Fruit fly (Drosophila melanogaster) whole organism, embryonic: ENCODE results near the gene CG44355.

Experiments used
- CG10147 ChIP-seq: fragments of 200-800 bp; sonication (Bioruptor generic); optimal IDR thresholded peaks from 2 replicates; lab custom pipeline; 2019; ENCODE audit warnings: missing biosample characterization, mild to moderate bottlenecking, missing genetic modification characterization, moderate library complexity
- CG10321 ChIP-seq: fragments of 200-800 bp; sonication (Bioruptor generic); IDR thresholded peaks from 2 replicates; pipeline ENCODE4 v1.3.6; 2022; ENCODE audit warnings: missing biosample characterization, missing genetic modification characterization
- CG10462 ChIP-seq: fragments of 200-800 bp; sonication (Bioruptor generic); optimal IDR thresholded peaks from 2 replicates; lab custom pipeline; 2016; ENCODE audit warnings: missing biosample characterization, missing genetic modification characterization
- CG1233 ChIP-seq: fragments of 200-800 bp; sonication (Bioruptor generic); optimal IDR thresholded peaks from 4 replicates; lab custom pipeline; 2018; ENCODE audit warnings: missing biosample characterization, mild to moderate bottlenecking, missing genetic modification characterization
- CG12769 ChIP-seq: fragments of 200-800 bp; sonication (Bioruptor generic); optimal IDR thresholded peaks from 2 replicates; lab custom pipeline; 2019; ENCODE audit warnings: missing biosample characterization, mild to moderate bottlenecking, missing genetic modification characterization, moderate library complexity
- CG14014 ChIP-seq: fragments of 200-800 bp; sonication (Bioruptor generic); IDR thresholded peaks from 2 replicates; pipeline ENCODE4 v1.3.6; 2022; ENCODE audit warnings: missing biosample characterization, missing genetic modification characterization
- CG14965 ChIP-seq: fragments of 200-800 bp; sonication (Bioruptor generic); optimal IDR thresholded peaks from 2 replicates; lab custom pipeline; 2016; ENCODE audit warnings: missing biosample characterization, missing genetic modification characterization, borderline replicate concordance
- CG15479 ChIP-seq: fragments of 200-800 bp; sonication (Bioruptor generic); optimal IDR thresholded peaks from 3 replicates; lab custom pipeline; 2019; ENCODE audit warnings: missing biosample characterization, mild to moderate bottlenecking, missing genetic modification characterization, moderate library complexity
- CG16813 ChIP-seq: fragments of 200-800 bp; sonication (Bioruptor generic); IDR thresholded peaks from 3 replicates; pipeline ENCODE4 v1.3.6; 2022; ENCODE audit warnings: missing biosample characterization, missing genetic modification characterization; ENCODE audit not compliant: partially characterized antibody
- CG18599 ChIP-seq: fragments of 200-800 bp; sonication (Bioruptor generic); optimal IDR thresholded peaks from 3 replicates; lab custom pipeline; 2017; ENCODE audit warnings: missing biosample characterization, missing genetic modification characterization, mild to moderate bottlenecking, moderate library complexity, missing genetic modification reagents
- CG2129 ChIP-seq: fragments of 200-800 bp; sonication (Bioruptor generic); IDR thresholded peaks from 2 replicates; pipeline ENCODE4 v1.3.6; 2022; ENCODE audit warnings: missing biosample characterization, missing genetic modification characterization; ENCODE audit not compliant: partially characterized antibody
- CG2199 ChIP-seq: fragments of 200-800 bp; sonication (Bioruptor generic); IDR thresholded peaks from 3 replicates; pipeline ENCODE4 v1.3.6; 2022; ENCODE audit warnings: missing biosample characterization, missing genetic modification characterization
- CG31388 ChIP-seq: fragments of 200-800 bp; sonication (Bioruptor generic); optimal IDR thresholded peaks from 2 replicates; lab custom pipeline; 2016; ENCODE audit warnings: missing biosample characterization, missing genetic modification characterization
- CG34376 ChIP-seq: fragments of 200-800 bp; sonication (Bioruptor generic); optimal IDR thresholded peaks from 2 replicates; lab custom pipeline; 2018; ENCODE audit warnings: missing biosample characterization, mild to moderate bottlenecking, missing genetic modification characterization
- CG3995 ChIP-seq: fragments of 200-800 bp; sonication (Bioruptor generic); optimal IDR thresholded peaks from 3 replicates; lab custom pipeline; 2016; ENCODE audit warnings: missing biosample characterization, missing genetic modification characterization
- CG7556 ChIP-seq: fragments of 200-800 bp; sonication (Bioruptor generic); optimal IDR thresholded peaks from 2 replicates; lab custom pipeline; 2017; ENCODE audit warnings: missing biosample characterization, mild to moderate bottlenecking, missing genetic modification characterization
- CG7963 ChIP-seq: fragments of 200-800 bp; sonication (Bioruptor generic); IDR thresholded peaks from 3 replicates; pipeline ENCODE4 v1.3.6; 2022; ENCODE audit warnings: missing biosample characterization, missing genetic modification characterization; ENCODE audit not compliant: partially characterized antibody
- CG8281 ChIP-seq: fragments of 200-800 bp; sonication (Bioruptor generic); optimal IDR thresholded peaks from 2 replicates; lab custom pipeline; 2018; ENCODE audit warnings: missing biosample characterization, mild to moderate bottlenecking, missing genetic modification characterization, moderate library complexity
- CG9932 ChIP-seq: fragments of 200-800 bp; sonication (Bioruptor generic); IDR thresholded peaks from 2 replicates; pipeline ENCODE4 v1.3.6; 2022; ENCODE audit warnings: missing biosample characterization, missing genetic modification characterization
- CrebB ChIP-seq: fragments of 200-800 bp; sonication (Bioruptor generic); optimal IDR thresholded peaks from 3 replicates; lab custom pipeline; 2018; ENCODE audit warnings: missing biosample characterization, mild to moderate bottlenecking, missing genetic modification characterization
- Dad ChIP-seq: fragments of 200-800 bp; sonication (Bioruptor generic); optimal IDR thresholded peaks from 3 replicates; lab custom pipeline; 2016; ENCODE audit warnings: missing biosample characterization, missing genetic modification characterization
- H2.0 ChIP-seq: fragments of 200-800 bp; sonication (Bioruptor generic); IDR thresholded peaks from 2 replicates; pipeline ENCODE4 v1.3.6; 2022; ENCODE audit warnings: missing biosample characterization, missing genetic modification characterization
- HLH4C ChIP-seq: fragments of 200-800 bp; sonication (Bioruptor generic); IDR thresholded peaks from 3 replicates; pipeline ENCODE4 v1.3.6; 2022; ENCODE audit warnings: missing biosample characterization, missing genetic modification characterization; ENCODE audit not compliant: partially characterized antibody
- Hr78 ChIP-seq, 2 experiments: fragments of 200-800 bp in 1 of 2; fragments of >200 bp in 1 of 2; sonication (Bioruptor generic) in 1 of 2; optimal IDR thresholded peaks; 2 replicates each; lab custom pipeline; 2017 to 2019; ENCODE audit warnings: missing biosample characterization in 2 of 2, missing genetic modification characterization in 2 of 2, mild to moderate bottlenecking in 1 of 2, moderate library complexity in 1 of 2
- Kr ChIP-seq: fragments of 200-800 bp; sonication (Bioruptor generic); optimal IDR thresholded peaks from 2 replicates; lab custom pipeline; 2017; ENCODE audit warnings: missing biosample characterization, mild to moderate bottlenecking, missing genetic modification characterization
- MESR4 ChIP-seq: fragments of 200-800 bp; sonication (Bioruptor generic); optimal IDR thresholded peaks from 2 replicates; lab custom pipeline; 2018; ENCODE audit warnings: missing biosample characterization, mild to moderate bottlenecking, missing genetic modification characterization, moderate library complexity
- Mad ChIP-seq: fragments of 200-800 bp; sonication (Bioruptor generic); optimal IDR thresholded peaks from 2 replicates; lab custom pipeline; 2016; ENCODE audit warnings: missing biosample characterization, missing genetic modification characterization
- Oli ChIP-seq: fragments of 200-800 bp; sonication (Bioruptor generic); optimal IDR thresholded peaks from 2 replicates; lab custom pipeline; 2018; ENCODE audit warnings: missing biosample characterization, mild to moderate bottlenecking, missing genetic modification characterization, moderate library complexity
- Stat92E ChIP-seq, 3 experiments: fragments of >200 bp in 2 of 3; fragments of 200-800 bp in 1 of 3; sonication (Bioruptor generic) in 1 of 3; optimal IDR thresholded peaks; 2 replicates each; lab custom pipeline; 2017 to 2019; ENCODE audit warnings: missing biosample characterization in 3 of 3, missing genetic modification characterization in 3 of 3, mild to moderate bottlenecking in 1 of 3, moderate library complexity in 1 of 3
- Trl ChIP-seq, 3 experiments: fragments of >200 bp in 2 of 3; fragments of 200-800 bp in 1 of 3; sonication (Bioruptor generic) in 1 of 3; optimal IDR thresholded peaks; 2 replicates in 1 of 3; 3 replicates in 2 of 3; lab custom pipeline; 2016 to 2017; ENCODE audit warnings: missing biosample characterization in 1 of 3, missing genetic modification characterization in 1 of 3
- ap ChIP-seq: fragments of 200-800 bp; sonication (Bioruptor generic); IDR thresholded peaks from 2 replicates; pipeline ENCODE4 v1.3.6; 2022; ENCODE audit warnings: missing biosample characterization, missing genetic modification characterization
- bcd ChIP-seq: fragments of 200-800 bp; sonication (Bioruptor generic); optimal IDR thresholded peaks from 2 replicates; lab custom pipeline; 2017; ENCODE audit warnings: missing biosample characterization, mild to moderate bottlenecking, missing genetic modification characterization
- caup ChIP-seq: fragments of 200-800 bp; sonication (Bioruptor generic); optimal IDR thresholded peaks from 3 replicates; lab custom pipeline; 2017; ENCODE audit warnings: missing biosample characterization, mild to moderate bottlenecking, missing genetic modification characterization, moderate library complexity; ENCODE audit not compliant: severe bottlenecking
- chm ChIP-seq: fragments of 200-800 bp; sonication (Bioruptor generic); IDR thresholded peaks from 2 replicates; pipeline ENCODE4 v1.3.6; 2022; ENCODE audit warnings: missing biosample characterization, missing genetic modification characterization
- crc ChIP-seq: fragments of 200-800 bp; sonication (Bioruptor generic); optimal IDR thresholded peaks from 2 replicates; lab custom pipeline; 2016; ENCODE audit warnings: missing biosample characterization, missing genetic modification characterization
- dimm ChIP-seq: fragments of 200-800 bp; sonication (Bioruptor generic); IDR thresholded peaks from 2 replicates; pipeline ENCODE4 v1.3.6; 2022; ENCODE audit warnings: missing biosample characterization, missing genetic modification characterization
- emc ChIP-seq: fragments of 200-800 bp; sonication (Bioruptor generic); optimal IDR thresholded peaks from 2 replicates; lab custom pipeline; 2016; ENCODE audit warnings: missing biosample characterization, missing genetic modification characterization
- hb ChIP-seq: fragments of 200-800 bp; sonication (Bioruptor generic); IDR thresholded peaks from 3 replicates; pipeline ENCODE4 v1.3.6; 2022; ENCODE audit warnings: missing biosample characterization, missing genetic modification characterization; ENCODE audit not compliant: partially characterized antibody
- lilli ChIP-seq: fragments of 200-800 bp; sonication (Bioruptor generic); optimal IDR thresholded peaks from 3 replicates; lab custom pipeline; 2016; ENCODE audit warnings: missing biosample characterization, missing genetic modification characterization
- mirr ChIP-seq: fragments of 200-800 bp; sonication (Bioruptor generic); optimal IDR thresholded peaks from 3 replicates; lab custom pipeline; 2018; ENCODE audit warnings: missing biosample characterization, mild to moderate bottlenecking, missing genetic modification characterization
- org-1 ChIP-seq: fragments of 200-800 bp; sonication (Bioruptor generic); optimal IDR thresholded peaks from 2 replicates; lab custom pipeline; 2017; ENCODE audit warnings: missing biosample characterization, missing genetic modification characterization
- pnt ChIP-seq: fragments of 200-800 bp; sonication (Bioruptor generic); optimal IDR thresholded peaks from 3 replicates; lab custom pipeline; 2016; ENCODE audit warnings: missing biosample characterization, missing genetic modification characterization
- rib ChIP-seq: fragments of 200-800 bp; sonication (Bioruptor generic); IDR thresholded peaks from 2 replicates; pipeline ENCODE4 v1.3.6; 2022; ENCODE audit warnings: missing biosample characterization, missing genetic modification characterization
- sd ChIP-seq: fragments of 200-800 bp; sonication (Bioruptor generic); optimal IDR thresholded peaks from 3 replicates; lab custom pipeline; 2018; ENCODE audit warnings: missing biosample characterization, mild to moderate bottlenecking, missing genetic modification characterization, moderate library complexity
- sens-2 ChIP-seq: fragments of 200-800 bp; sonication (Bioruptor generic); IDR thresholded peaks from 2 replicates; pipeline ENCODE4 v1.3.6; 2022; ENCODE audit warnings: missing biosample characterization, missing genetic modification characterization
- sisA ChIP-seq: fragments of 200-800 bp; sonication (Bioruptor generic); IDR thresholded peaks from 2 replicates; pipeline ENCODE4 v1.3.6; 2022; ENCODE audit warnings: missing biosample characterization, missing genetic modification characterization
- slbo ChIP-seq: fragments of 200-800 bp; sonication (Bioruptor generic); IDR thresholded peaks from 2 replicates; pipeline ENCODE4 v1.3.6; 2022; ENCODE audit warnings: missing biosample characterization, missing genetic modification characterization
- sqz ChIP-seq: fragments of 200-800 bp; sonication (Bioruptor generic); optimal IDR thresholded peaks from 3 replicates; lab custom pipeline; 2018; ENCODE audit warnings: missing biosample characterization, mild to moderate bottlenecking, missing genetic modification characterization
- twi ChIP-seq: fragments of 200-800 bp; optimal IDR thresholded peaks from 2 replicates; lab custom pipeline; 2019; ENCODE audit warnings: missing biosample characterization, mild to moderate bottlenecking, missing genetic modification characterization, moderate library complexity

CG44355 gene

DNA sequence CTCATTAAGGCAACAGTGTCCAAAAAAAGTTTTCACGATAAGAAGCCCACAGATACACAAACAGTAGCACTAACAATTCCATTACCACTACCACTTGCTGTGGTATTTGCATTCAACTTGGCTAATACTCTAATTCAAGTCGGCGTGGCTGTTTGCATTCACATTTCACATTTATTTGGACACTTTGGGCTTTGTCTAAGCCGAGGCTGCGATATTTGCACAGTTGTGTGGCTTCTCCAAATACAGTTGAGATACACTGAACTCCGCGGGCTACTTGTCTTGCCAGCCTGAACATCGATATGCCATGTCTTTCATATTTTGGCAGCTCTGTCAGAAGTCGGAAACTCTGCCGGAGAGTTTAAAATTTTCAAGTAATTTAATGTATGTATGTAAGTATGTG lies 39.7 kb downstream of the CG44355 start (continued):
- no peak for TF ChIP-seq mirr
- TF ChIP-seq org-1 (GFP tag; lab: Kevin White, UChicago) = peak; percentile 53
- peak; percentile 34 for TF ChIP-seq crc (GFP tag; lab: Kevin White, UChicago)
- no peak for TF ChIP-seq sisA (GFP tag; lab: Robert Waterston, UW)
- TF ChIP-seq sd = no peak
- TF ChIP-seq caup (GFP tag; lab: Kevin White, UChicago) = peak; percentile 73
- peak; percentile 60 for TF ChIP-seq CG12769
- TF ChIP-seq CG15479 (GFP tag; lab: Kevin White, UChicago) = no peak
- no peak for TF ChIP-seq sens-2
- no peak for TF ChIP-seq CG10147 (GFP tag; lab: Kevin White, UChicago)
- no peak for TF ChIP-seq CG31388 (GFP tag; lab: Kevin White, UChicago)
- TF ChIP-seq Dad (GFP tag; lab: Kevin White, UChicago) = no peak
- TF ChIP-seq CG10462 (GFP tag; lab: Kevin White, UChicago) = no peak
- TF ChIP-seq hb (GFP tag; lab: Robert Waterston, UW) = no peak
- TF ChIP-seq chm (GFP tag; lab: Robert Waterston, UW) = no peak
- TF ChIP-seq CG10321 (GFP tag; lab: Robert Waterston, UW) = no peak
- TF ChIP-seq emc (GFP tag; lab: Kevin White, UChicago) = no peak
- no peak for TF ChIP-seq CG7963
- no peak for TF ChIP-seq Trl (optimal IDR thresholded peaks at IDR 0.05; lab: Kevin White, UChicago)
- TF ChIP-seq Trl (GFP tag; optimal IDR thresholded peaks at IDR 0.05; lab: Kevin White, UChicago) = peak; percentile 64
- TF ChIP-seq pnt (GFP tag; lab: Kevin White, UChicago) = no peak
- TF ChIP-seq CG2129 (GFP tag; lab: Robert Waterston, UW) = no peak
- TF ChIP-seq Mad = no peak
- no peak for TF ChIP-seq twi (tag; lab: Kevin White, UChicago)
- no peak for TF ChIP-seq CG2199
- TF ChIP-seq CG3995 = no peak
- no peak for TF ChIP-seq CG1233
- TF ChIP-seq CG7556 (GFP tag; lab: Kevin White, UChicago) = peak; percentile 16
- no peak for TF ChIP-seq Kr (GFP tag; lab: Kevin White, UChicago)
- no peak for TF ChIP-seq CG16813 (GFP tag; lab: Robert Waterston, UW)
- no peak for TF ChIP-seq MESR4 (GFP tag; lab: Kevin White, UChicago)
- TF ChIP-seq ap (GFP tag; lab: Robert Waterston, UW) = no peak
- peak; percentile 26 for TF ChIP-seq CrebB
- TF ChIP-seq bcd (GFP tag; lab: Kevin White, UChicago) = peak; percentile 45
- no peak for TF ChIP-seq HLH4C (GFP tag; lab: Robert Waterston, UW)
- TF ChIP-seq slbo = no peak
- TF ChIP-seq CG9932 (GFP tag; lab: Robert Waterston, UW) = 0 out of 2 replicates have a peak, but pooled peaks have one; percentile 5
- no peak for TF ChIP-seq lilli (GFP tag; lab: Kevin White, UChicago)
- no peak for TF ChIP-seq CG8281 (tag; lab: Kevin White, UChicago)
- no peak for TF ChIP-seq CG34376 (GFP tag; lab: Kevin White, UChicago)
- no peak for TF ChIP-seq sqz (GFP tag; lab: Kevin White, UChicago)
- TF ChIP-seq H2.0 (GFP tag; lab: Robert Waterston, UW) = no peak
- TF ChIP-seq Stat92E (GFP tag; optimal IDR thresholded peaks at IDR 0.05; lab: Kevin White, UChicago) = no peak
- no peak for TF ChIP-seq rib
- TF ChIP-seq Hr78 (GFP tag; optimal IDR thresholded peaks at IDR 0.05; lab: Kevin White, UChicago) = no peak
- TF ChIP-seq CG14014 (GFP tag; lab: Robert Waterston, UW) = peak; percentile 23; the same call in 1 of the 2 replicates
- TF ChIP-seq CG14965 (GFP tag; lab: Kevin White, UChicago) = no peak
- no peak for TF ChIP-seq Oli (tag; lab: Kevin White, UChicago)
- no peak for TF ChIP-seq dimm (GFP tag; lab: Robert Waterston, UW)
- peak; percentile 68 for TF ChIP-seq CG18599
